Worm (Caenorhabditis elegans) whole organism, late embryonic: ENCODE data around the gene nhr-152.

ENCODE experiments used
- C38D4.7 ChIP-seq: fragments of 200-800 bp; sonication (Bioruptor generic); optimal IDR thresholded peaks from 2 replicates; lab custom pipeline; 2018; ENCODE audit warnings: mild to moderate bottlenecking, missing genetic modification characterization, moderate library complexity, missing compliant biosample characterization
- K09A11.1 ChIP-seq: sonication (generic microtip); optimal IDR thresholded peaks from 2 replicates; lab custom pipeline; 2017; ENCODE audit warnings: antibody characterized with exemption, mild to moderate bottlenecking, missing genetic modification characterization, missing compliant biosample characterization; ENCODE audit not compliant: insufficient read depth
- T23F11.4 ChIP-seq: fragments of 200-800 bp; sonication (Bioruptor generic); optimal IDR thresholded peaks from 2 replicates; lab custom pipeline; 2018; ENCODE audit warnings: mild to moderate bottlenecking, missing genetic modification characterization, missing compliant biosample characterization
- Y22D7AL.16 ChIP-seq: sonication (generic microtip); optimal IDR thresholded peaks from 2 replicates; lab custom pipeline; 2016; ENCODE audit warnings: missing genetic modification characterization, missing compliant biosample characterization
- ceh-18 ChIP-seq: sonication (generic microtip); optimal IDR thresholded peaks from 2 replicates; lab custom pipeline; 2016; ENCODE audit warnings: missing genetic modification characterization, missing compliant biosample characterization
- ceh-24 ChIP-seq: sonication (generic microtip); optimal IDR thresholded peaks from 2 replicates; lab custom pipeline; 2016; ENCODE audit warnings: mild to moderate bottlenecking, missing genetic modification characterization, missing compliant biosample characterization
- ceh-31 ChIP-seq: sonication (generic microtip); optimal IDR thresholded peaks from 2 replicates; lab custom pipeline; 2016; ENCODE audit warnings: missing genetic modification characterization, missing compliant biosample characterization
- ceh-34 ChIP-seq: sonication (generic microtip); optimal IDR thresholded peaks from 2 replicates; lab custom pipeline; 2016; ENCODE audit warnings: mild to moderate bottlenecking, missing genetic modification characterization, missing compliant biosample characterization
- ceh-48 ChIP-seq: sonication (generic microtip); optimal IDR thresholded peaks from 2 replicates; lab custom pipeline; 2016; ENCODE audit warnings: missing genetic modification characterization, inconsistent platforms, missing compliant biosample characterization
- ceh-6 ChIP-seq: fragments of 200-800 bp; sonication (Bioruptor generic); optimal IDR thresholded peaks from 2 replicates; lab custom pipeline; 2018; ENCODE audit warnings: mild to moderate bottlenecking, missing genetic modification characterization, missing compliant biosample characterization
- che-1 ChIP-seq: sonication (generic microtip); optimal IDR thresholded peaks from 2 replicates; lab custom pipeline; 2016; ENCODE audit warnings: mild to moderate bottlenecking, missing genetic modification characterization, missing compliant biosample characterization
- dmd-4 ChIP-seq: sonication (generic microtip); optimal IDR thresholded peaks from 2 replicates; lab custom pipeline; 2016; ENCODE audit warnings: borderline replicate concordance, missing genetic modification characterization, missing compliant biosample characterization
- ets-4 ChIP-seq: sonication (generic microtip); optimal IDR thresholded peaks from 2 replicates; lab custom pipeline; 2016; ENCODE audit warnings: missing genetic modification characterization, missing compliant biosample characterization
- eyg-1 ChIP-seq: sonication (generic microtip); optimal IDR thresholded peaks from 2 replicates; lab custom pipeline; 2016; ENCODE audit warnings: missing genotype, missing genetic modification characterization, missing compliant biosample characterization
- fkh-10 ChIP-seq: fragments of 150-350 bp; optimal IDR thresholded peaks from 2 replicates; lab custom pipeline; 2014; ENCODE audit warnings: missing biosample characterization, missing genetic modification reagents, missing genetic modification characterization
- gmeb-2 ChIP-seq: sonication (generic microtip); optimal IDR thresholded peaks from 2 replicates; lab custom pipeline; 2016; ENCODE audit warnings: missing genetic modification characterization, inconsistent platforms, missing compliant biosample characterization
- hlh-13 ChIP-seq: fragments of 200-800 bp; sonication (Bioruptor generic); optimal IDR thresholded peaks from 2 replicates; lab custom pipeline; 2018; ENCODE audit warnings: mild to moderate bottlenecking, missing genetic modification characterization, missing compliant biosample characterization
- hlh-15 ChIP-seq: sonication (generic microtip); optimal IDR thresholded peaks from 2 replicates; lab custom pipeline; 2016; ENCODE audit warnings: missing genetic modification characterization, missing compliant biosample characterization
- hlh-30 ChIP-seq: sonication (generic microtip); optimal IDR thresholded peaks from 2 replicates; lab custom pipeline; 2017; ENCODE audit warnings: antibody characterized with exemption, missing genetic modification characterization, missing compliant biosample characterization; ENCODE audit not compliant: insufficient read depth
- hlh-8 ChIP-seq: sonication (generic microtip); optimal IDR thresholded peaks from 2 replicates; lab custom pipeline; 2016; ENCODE audit warnings: missing genotype, missing genetic modification characterization, missing compliant biosample characterization
- lin-11 ChIP-seq: fragments of 200-800 bp; sonication (Bioruptor generic); optimal IDR thresholded peaks from 2 replicates; lab custom pipeline; 2018; ENCODE audit warnings: mild to moderate bottlenecking, missing genetic modification characterization, missing compliant biosample characterization
- madf-2 ChIP-seq: sonication (generic microtip); optimal IDR thresholded peaks from 2 replicates; lab custom pipeline; 2017; ENCODE audit warnings: missing genetic modification characterization, missing compliant biosample characterization
- mec-3 ChIP-seq: sonication (generic microtip); optimal IDR thresholded peaks from 2 replicates; lab custom pipeline; 2016; ENCODE audit warnings: borderline replicate concordance, missing genetic modification characterization, missing compliant biosample characterization
- nfya-1 ChIP-seq: sonication (generic microtip); optimal IDR thresholded peaks from 2 replicates; lab custom pipeline; 2017; ENCODE audit warnings: missing genetic modification characterization, mild to moderate bottlenecking, missing compliant biosample characterization, antibody characterized with exemption, moderate library complexity
- nhr-11 ChIP-seq: fragments of 150-350 bp; optimal IDR thresholded peaks from 2 replicates; lab custom pipeline; 2014; ENCODE audit warnings: missing biosample characterization, missing genetic modification characterization
- nhr-232 ChIP-seq: sonication (generic microtip); optimal IDR thresholded peaks from 2 replicates; lab custom pipeline; 2016; ENCODE audit warnings: missing genetic modification characterization, missing compliant biosample characterization
- pag-3 ChIP-seq: sonication (generic microtip); optimal IDR thresholded peaks from 2 replicates; lab custom pipeline; 2016; ENCODE audit warnings: missing compliant biosample characterization, missing genetic modification characterization, borderline replicate concordance
- pax-1 ChIP-seq: fragments of 150-350 bp; optimal IDR thresholded peaks from 2 replicates; lab custom pipeline; 2014; ENCODE audit warnings: missing biosample characterization, missing genetic modification characterization
- pha-2 ChIP-seq: sonication (generic microtip); optimal IDR thresholded peaks from 2 replicates; lab custom pipeline; 2017; ENCODE audit warnings: mild to moderate bottlenecking, missing genetic modification characterization, missing compliant biosample characterization
- ref-2 ChIP-seq: sonication (generic microtip); optimal IDR thresholded peaks from 2 replicates; lab custom pipeline; 2016; ENCODE audit warnings: missing genetic modification characterization, missing compliant biosample characterization
- rnt-1 ChIP-seq: sonication (generic microtip); optimal IDR thresholded peaks from 2 replicates; lab custom pipeline; 2016; ENCODE audit warnings: missing genetic modification characterization, missing compliant biosample characterization
- sdc-2 ChIP-seq: sonication (generic microtip); optimal IDR thresholded peaks from 2 replicates; lab custom pipeline; 2016; ENCODE audit warnings: missing genotype, missing genetic modification characterization, missing compliant biosample characterization
- sox-2 ChIP-seq: fragments of 200-800 bp; sonication (Bioruptor generic); IDR thresholded peaks from 2 replicates; pipeline ENCODE4 v1.3.6; 2022; ENCODE audit warnings: missing genetic modification reagents, missing genetic modification characterization, missing compliant biosample characterization
- unc-42 ChIP-seq: sonication (generic microtip); optimal IDR thresholded peaks from 2 replicates; lab custom pipeline; 2016; ENCODE audit warnings: missing genotype, missing genetic modification characterization, missing compliant biosample characterization
- unc-55 ChIP-seq: sonication (generic microtip); optimal IDR thresholded peaks from 2 replicates; lab custom pipeline; 2017; ENCODE audit warnings: missing biosample characterization, missing genetic modification reagents, missing genetic modification characterization
- unc-86 ChIP-seq: sonication (generic microtip); optimal IDR thresholded peaks from 2 replicates; lab custom pipeline; 2016; ENCODE audit warnings: missing genetic modification characterization, missing compliant biosample characterization

The nhr-152 gene

DNA sequence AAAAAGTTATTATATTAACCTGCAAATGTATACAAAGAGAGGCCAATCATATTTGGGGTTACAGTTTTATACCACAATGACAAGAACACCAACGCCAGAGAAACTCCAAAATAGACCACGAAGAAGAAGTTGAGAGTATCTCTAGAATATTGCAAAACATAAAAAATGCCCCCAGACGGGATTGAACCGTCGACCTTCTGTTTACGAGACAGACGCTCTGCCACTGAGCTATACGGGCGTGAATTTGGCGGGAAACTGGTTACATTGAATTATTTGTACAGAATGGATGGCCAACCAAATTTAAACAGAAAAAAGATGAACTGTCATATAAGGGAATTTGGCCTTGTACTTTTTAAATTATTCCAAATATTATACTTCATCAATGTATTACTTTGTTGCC lies 44.3 kb downstream of the nhr-152 start (continued):
- TF ChIP-seq K09A11.1: no peak
- TF ChIP-seq mec-3 (tag; lab: Kevin White, UChicago): no peak

DNA sequence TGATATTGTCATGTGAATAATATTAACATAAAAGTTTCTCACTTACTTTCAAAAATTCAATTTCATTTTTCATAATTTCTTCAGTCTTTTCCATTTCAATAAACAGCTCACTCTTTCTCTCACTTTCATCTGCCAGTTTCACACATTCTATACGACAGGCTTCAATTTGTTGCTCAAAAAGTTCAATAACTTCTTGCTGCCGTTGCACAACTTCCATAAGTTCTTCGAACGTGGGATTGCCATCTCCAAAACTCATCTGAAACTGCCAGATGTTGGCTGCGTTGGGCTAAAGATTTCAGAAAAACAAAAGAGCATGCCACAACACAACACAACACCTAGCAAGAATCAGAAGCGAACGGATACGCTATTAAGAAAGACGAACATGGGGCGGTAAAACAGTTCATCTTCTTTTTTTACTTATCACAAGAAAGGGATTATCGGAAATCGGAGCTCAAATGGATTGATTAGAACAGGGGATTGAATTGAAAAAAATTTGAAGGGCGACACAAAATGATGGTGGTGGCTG lies 47.2 kb downstream of the nhr-152 start:
- TF ChIP-seq nfya-1 (tag; lab: Kevin White, UChicago): no peak
- no peak for TF ChIP-seq hlh-15 (tag; lab: Kevin White, UChicago)
- TF ChIP-seq T23F11.4: no peak
- TF ChIP-seq eyg-1 (tag; lab: Kevin White, UChicago): no peak
- no peak for TF ChIP-seq che-1 (tag; lab: Kevin White, UChicago)

ce11 chrV:7734909-7735308 lies 48.8 kb downstream of the nhr-152 start, which contains the start of gene clic-1:
Gene clic-1, minus strand, starts transcription at chrV:7734911.
- TF ChIP-seq rnt-1 (tag; lab: Kevin White, UChicago) (peak; percentile 24), ceh-24 (tag; lab: Kevin White, UChicago) (no peak), nhr-11 (no peak), ets-4 (tag; lab: Kevin White, UChicago) (peak; percentile 11), ceh-31 (tag; lab: Kevin White, UChicago) (peak; percentile 29), nfya-1 (tag; lab: Kevin White, UChicago) (peak; percentile 74), ceh-34 (tag; lab: Kevin White, UChicago) (peak; percentile 18), ceh-6 (no peak), lin-11 (no peak), gmeb-2 (tag; lab: Kevin White, UChicago) (no peak), unc-55 (GFP tag; lab: Kevin White, UChicago) (peak; percentile 44), unc-42 (tag; lab: Kevin White, UChicago) (peak; percentile 68), hlh-8 (tag; lab: Kevin White, UChicago) (no peak), ceh-18 (peak; percentile 53), hlh-30 (tag; lab: Kevin White, UChicago) (peak; percentile 10), pha-2 (no peak), pag-3 (tag; lab: Kevin White, UChicago) (no peak), nhr-232 (tag; lab: Kevin White, UChicago) (no peak), hlh-13 (GFP tag; lab: Kevin White, UChicago) (no peak), pax-1 (no peak), sdc-2 (no peak), dmd-4 (no peak), ref-2 (tag; lab: Kevin White, UChicago) (peak; percentile 51)

DNA sequence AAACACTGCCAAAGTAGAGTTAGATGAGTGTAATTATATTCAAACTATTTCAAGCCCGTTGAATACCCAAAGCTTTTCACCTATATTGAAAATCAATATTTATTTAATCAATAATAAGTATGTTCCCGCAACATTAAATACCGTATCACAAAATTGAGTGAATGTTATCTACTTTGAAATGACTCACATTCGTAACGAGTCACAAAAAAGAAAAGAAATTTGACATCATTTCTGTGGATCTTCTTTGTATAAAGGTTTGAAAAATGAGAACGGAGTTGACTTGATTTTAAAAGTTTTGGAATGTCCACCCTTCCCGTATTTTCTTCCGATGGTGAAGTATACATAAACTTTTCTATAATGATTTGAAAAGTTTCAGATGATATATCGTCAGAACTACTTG lies 49.2 kb downstream of the nhr-152 start, which contains the start of gene srr-10:
srr-10 (plus strand) TSS at position 301 of the 400 bp plus-strand sequence.
- TF ChIP-seq madf-2: no peak
- TF ChIP-seq dmd-4: no peak
- TF ChIP-seq unc-86 (tag; lab: Kevin White, UChicago): no peak
- TF ChIP-seq nhr-232 (tag; lab: Kevin White, UChicago): no peak
- no peak for TF ChIP-seq Y22D7AL.16 (tag; lab: Kevin White, UChicago)
- TF ChIP-seq rnt-1 (tag; lab: Kevin White, UChicago): no peak
- no peak for TF ChIP-seq ceh-48
- no peak for TF ChIP-seq C38D4.7 (GFP tag; lab: Kevin White, UChicago)
- TF ChIP-seq unc-55 (GFP tag; lab: Kevin White, UChicago): no peak
- TF ChIP-seq fkh-10: no peak
- no peak for TF ChIP-seq nfya-1 (tag; lab: Kevin White, UChicago)
- no peak for TF ChIP-seq sox-2 (GFP tag; lab: Robert Waterston, UW)
- TF ChIP-seq lin-11: no peak
